Worm (Caenorhabditis elegans): ENCODE data around the gene Y37D8A.16.

Gene Y37D8A.16

DNA sequence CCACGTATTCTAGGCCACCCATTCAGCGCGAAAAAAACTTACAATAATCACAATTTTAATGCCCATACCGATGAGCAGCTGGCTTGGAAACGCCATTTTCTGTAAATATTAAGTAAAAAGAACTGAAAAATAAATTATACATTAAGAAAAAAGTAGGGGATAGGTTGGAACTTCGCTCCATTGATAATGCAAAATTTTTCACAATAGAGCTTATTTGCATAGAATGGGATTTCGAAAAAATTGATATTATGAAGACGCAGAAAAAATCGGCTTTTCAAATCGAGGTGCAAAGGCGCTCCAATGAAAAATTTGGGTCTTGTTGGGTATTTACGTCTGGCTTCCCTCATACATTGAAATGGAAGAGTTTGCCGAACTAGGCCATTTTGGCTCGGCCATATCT is at the start of gene Y37D8A.16:
Gene Y37D8A.16 (minus strand): TSS at position 101 of the 400 bp plus-strand sequence.
- no peak for TF ChIP-seq ahr-1 (tag; optimal IDR thresholded peaks at IDR 0.05)
- TF ChIP-seq hlh-6 (tag; optimal IDR thresholded peaks at IDR 0.05) = no peak
- TF ChIP-seq dmd-4 (tag; optimal IDR thresholded peaks at IDR 0.05; ENCODE audit: borderline replicate concordance) = no peak
- TF ChIP-seq tbx-7 (tag; optimal IDR thresholded peaks at IDR 0.05) = no peak
- no peak for TF ChIP-seq tbx-2 (tag; optimal IDR thresholded peaks at IDR 0.05)
- TF ChIP-seq ceh-34 (tag; optimal IDR thresholded peaks at IDR 0.05) = no peak
- TF ChIP-seq fkh-10 (GFP tag; optimal IDR thresholded peaks at IDR 0.05) = no peak
- TF ChIP-seq unc-55 (GFP tag; optimal IDR thresholded peaks at IDR 0.05) = no peak
- no peak for TF ChIP-seq ceh-30 (tag; optimal IDR thresholded peaks at IDR 0.05)
- no peak for TF ChIP-seq ets-4 (tag; optimal IDR thresholded peaks at IDR 0.05)
- TF ChIP-seq C38D4.7 (GFP tag; optimal IDR thresholded peaks at IDR 0.05) = no peak
- no peak for TF ChIP-seq pha-4 (tag; optimal IDR thresholded peaks at IDR 0.05)
- TF ChIP-seq nhr-232 (tag; optimal IDR thresholded peaks at IDR 0.05) = no peak
- no peak for TF ChIP-seq syd-9 (tag; optimal IDR thresholded peaks at IDR 0.05)
- no peak for TF ChIP-seq gmeb-2 (tag; optimal IDR thresholded peaks at IDR 0.05)
- no peak for TF ChIP-seq elt-2 (tag; optimal IDR thresholded peaks at IDR 0.05)
- TF ChIP-seq pag-3 (tag; optimal IDR thresholded peaks at IDR 0.05; ENCODE audit: borderline replicate concordance) = no peak
- no peak for TF ChIP-seq unc-3 (GFP tag; conservative IDR thresholded peaks at IDR 0.05)
- no peak for TF ChIP-seq unc-3 (tag; optimal IDR thresholded peaks at IDR 0.05)
- no peak for TF ChIP-seq ceh-2 (tag; optimal IDR thresholded peaks at IDR 0.05)
- no peak for TF ChIP-seq eyg-1 (tag; optimal IDR thresholded peaks at IDR 0.05)

- TF ChIP-seq pat-9 (tag; optimal IDR thresholded peaks at IDR 0.05) = no peak
- no peak for TF ChIP-seq nhr-11 (tag; optimal IDR thresholded peaks at IDR 0.05)
- TF ChIP-seq ceh-9 (tag; optimal IDR thresholded peaks at IDR 0.05) = no peak
- no peak for TF ChIP-seq hlh-6 (tag; optimal IDR thresholded peaks at IDR 0.05)
- peak; percentile 64 for TF ChIP-seq elt-2 (tag; optimal IDR thresholded peaks at IDR 0.05)
- no peak for TF ChIP-seq ceh-30 (tag; optimal IDR thresholded peaks at IDR 0.05)
Observed at ce11 chrIII:12967437-12968043, 49.1 kb upstream of the Y37D8A.16 start.

DNA sequence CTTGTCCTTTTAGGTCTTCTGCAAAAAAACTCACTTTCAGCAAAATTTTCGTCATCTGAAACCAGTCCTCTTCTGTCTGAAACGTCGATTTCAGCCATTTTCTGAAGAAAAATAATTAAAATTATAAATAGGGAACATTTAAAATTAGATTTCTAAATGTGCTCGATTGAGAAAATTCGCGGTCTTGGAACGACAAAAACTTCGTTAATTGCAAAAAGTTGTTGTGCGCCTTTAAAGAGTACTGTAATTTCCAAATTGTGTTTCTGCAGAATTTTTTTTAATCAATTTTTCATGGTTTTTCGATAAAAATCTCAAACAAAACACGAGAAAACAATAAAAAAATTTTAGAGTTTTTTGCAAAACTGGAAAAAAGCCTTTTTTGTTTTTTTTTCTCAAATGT is 48.4 kb upstream of the Y37D8A.16 start, which contains the start of gene ttm-1:
Gene ttm-1 (minus strand): TSS at position 101 of the 400 bp plus-strand sequence.
- TF ChIP-seq ceh-24 (tag; optimal IDR thresholded peaks at IDR 0.05) = no peak
- TF ChIP-seq pha-4 (tag; optimal IDR thresholded peaks at IDR 0.05) = no peak
- no peak for TF ChIP-seq ceh-30 (tag; optimal IDR thresholded peaks at IDR 0.05)
- TF ChIP-seq ceh-48 (tag; optimal IDR thresholded peaks at IDR 0.05) = no peak
- TF ChIP-seq pat-9 (tag; optimal IDR thresholded peaks at IDR 0.05) = no peak
- no peak for TF ChIP-seq elt-4 (tag; optimal IDR thresholded peaks at IDR 0.05)

DNA sequence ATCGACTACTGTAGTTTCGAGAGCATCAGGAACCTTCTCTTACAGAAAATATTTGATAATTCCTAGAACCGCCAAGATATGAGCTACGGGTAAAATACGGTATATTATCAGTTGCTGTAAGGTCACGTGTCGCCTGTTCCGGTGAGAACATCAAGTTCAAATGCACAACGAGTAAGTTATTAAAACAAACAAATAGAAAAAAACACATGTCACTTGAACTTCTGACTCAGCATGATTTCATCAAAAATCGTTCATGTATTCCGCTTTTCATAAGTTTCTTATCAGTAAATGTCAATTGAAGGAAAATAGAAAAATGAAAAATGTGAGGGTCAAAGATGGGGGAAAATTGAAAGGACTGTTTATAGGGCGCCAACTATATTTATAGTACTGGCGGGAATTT is 42.2 kb upstream of the Y37D8A.16 start:
- TF ChIP-seq ceh-48 (tag; optimal IDR thresholded peaks at IDR 0.05) (no peak), ama-1 (optimal IDR thresholded peaks at IDR 0.05) (no peak), pha-2 (tag; optimal IDR thresholded peaks at IDR 0.05) (no peak), ref-2 (tag; optimal IDR thresholded peaks at IDR 0.05) (no peak), ahr-1 (tag; optimal IDR thresholded peaks at IDR 0.05) (no peak), pat-9 (tag; optimal IDR thresholded peaks at IDR 0.05) (no peak), dmd-4 (tag; optimal IDR thresholded peaks at IDR 0.05; ENCODE audit: borderline replicate concordance) (no peak), zip-5 (tag; optimal IDR thresholded peaks at IDR 0.05) (no peak), ceh-2 (tag; optimal IDR thresholded peaks at IDR 0.05) (no peak), C08G9.2 (tag; optimal IDR thresholded peaks at IDR 0.05) (no peak), hlh-15 (tag; optimal IDR thresholded peaks at IDR 0.05) (no peak), fax-1 (tag; optimal IDR thresholded peaks at IDR 0.05) (no peak), tbx-2 (tag; optimal IDR thresholded peaks at IDR 0.05) (no peak)

- TF ChIP-seq rnt-1 (tag; optimal IDR thresholded peaks at IDR 0.05) (no peak), npax-4 (tag; optimal IDR thresholded peaks at IDR 0.05) (no peak), elt-2 (tag; optimal IDR thresholded peaks at IDR 0.05) (peak; percentile 10)
Observed at ce11 chrIII:12959286-12959685, 40.8 kb upstream of the Y37D8A.16 start.
